Fruit fly (Drosophila melanogaster) Kc167 (cell line): ENCODE data around the gene Bem46.

Experiments
- Myc ChIP-seq: fragments of >200 bp; optimal IDR thresholded peaks from 2 replicates; lab custom pipeline; 2017; ENCODE audit warnings: missing external identifiers
- Sin3A ChIP-seq: fragments of >200 bp; optimal IDR thresholded peaks from 2 replicates; lab custom pipeline; 2018; ENCODE audit warnings: missing external identifiers
- h ChIP-seq: fragments of >200 bp; optimal IDR thresholded peaks from 3 replicates; lab custom pipeline; 2018; ENCODE audit warnings: missing external identifiers
- insv ChIP-seq: fragments of >200 bp; optimal IDR thresholded peaks from 3 replicates; lab custom pipeline; 2018; ENCODE audit warnings: missing external identifiers
- psq ChIP-seq: fragments of >200 bp; optimal IDR thresholded peaks from 2 replicates; lab custom pipeline; 2017; ENCODE audit warnings: missing external identifiers
- ttk ChIP-seq: sonication (Bioruptor generic); optimal IDR thresholded peaks from 2 replicates; lab custom pipeline; 2017; ENCODE audit warnings: missing external identifiers

dm6 chr2L:2969438-2969837, 18.5 kb upstream of the Bem46 start, which contains the start of gene Ts:
- TF ChIP-seq h (lab: Kevin White, UChicago): no peak
- TF ChIP-seq psq (lab: Kevin White, UChicago): no peak
- TF ChIP-seq insv (lab: Kevin White, UChicago): no peak
- TF ChIP-seq Sin3A (lab: Kevin White, UChicago): no peak
- no peak for TF ChIP-seq ttk (lab: Kevin White, UChicago)
- TF ChIP-seq Myc (lab: Kevin White, UChicago): no peak
